Fruit fly (Drosophila melanogaster): Measurements from ENCODE around the gene Gtpx.

The Gtpx gene

dm6 chr3L:3373994-3374623 is 48.0 kb downstream of the Gtpx start, which contains the start of the genes Ythdc1 and CG12010 (continued):
- TF ChIP-seq CG7987 (GFP tag; optimal IDR thresholded peaks at IDR 0.05) (peak; percentile 47), Neu2 (GFP tag; optimal IDR thresholded peaks at IDR 0.05; ENCODE audit: borderline replicate concordance) (peak; percentile 76), zf30C (GFP tag; optimal IDR thresholded peaks at IDR 0.05) (peak; percentile 49), CG6272 (GFP tag; IDR thresholded peaks at IDR 0.05) (no peak), Dbx (GFP tag; IDR thresholded peaks at IDR 0.05) (peak; percentile 53; the same call in 2 of the 3 replicates), CG15011 (GFP tag; optimal IDR thresholded peaks at IDR 0.05) (no peak), chinmo (GFP tag; IDR thresholded peaks at IDR 0.05; ENCODE audit: partially characterized antibody) (peak; percentile 95), CG14860 (GFP tag; IDR thresholded peaks at IDR 0.05; ENCODE audit: partially characterized antibody) (peak; percentile 92), grau (tag; optimal IDR thresholded peaks at IDR 0.05) (no peak), gsb-n (tag; optimal IDR thresholded peaks at IDR 0.05) (no peak), CG15269 (tag; optimal IDR thresholded peaks at IDR 0.05) (no peak), Abd-B (GFP tag; optimal IDR thresholded peaks at IDR 0.05) (no peak), CG12071 (GFP tag; optimal IDR thresholded peaks at IDR 0.05) (no peak), CG2678 (tag; optimal IDR thresholded peaks at IDR 0.05) (no peak), CG15696 (tag; optimal IDR thresholded peaks at IDR 0.05) (no peak), CG3065 (GFP tag; optimal IDR thresholded peaks at IDR 0.05) (no peak), E2f2 (GFP tag; IDR thresholded peaks at IDR 0.05) (peak; percentile 65), Sry-β (GFP tag; optimal IDR thresholded peaks at IDR 0.05) (peak; percentile 83), sqz (GFP tag; optimal IDR thresholded peaks at IDR 0.05) (no peak), phol (tag; optimal IDR thresholded peaks at IDR 0.05) (peak; percentile 88), CG10654 (GFP tag; optimal IDR thresholded peaks at IDR 0.05) (no peak), CG12391 (tag; optimal IDR thresholded peaks at IDR 0.05) (peak; percentile 7), stwl (tag; optimal IDR thresholded peaks at IDR 0.05) (peak; percentile 77), CG13287 (GFP tag; IDR thresholded peaks at IDR 0.05; ENCODE audit: partially characterized antibody) (peak; percentile 90), Fer1 (GFP tag; optimal IDR thresholded peaks at IDR 0.05) (peak; percentile 38), CG31441 (GFP tag; IDR thresholded peaks at IDR 0.05) (no peak), CG12219 (GFP tag; optimal IDR thresholded peaks at IDR 0.05) (no peak), Dref (GFP tag; IDR thresholded peaks at IDR 0.05) (peak; percentile 96), CG2712 (tag; optimal IDR thresholded peaks at IDR 0.05) (peak; percentile 55), amos (GFP tag; IDR thresholded peaks at IDR 0.05; ENCODE audit: partially characterized antibody) (peak; percentile 92), abd-A (tag; optimal IDR thresholded peaks at IDR 0.05) (no peak), Opbp (GFP tag; IDR thresholded peaks at IDR 0.05; ENCODE audit: partially characterized antibody) (peak; percentile 93), corto (GFP tag; optimal IDR thresholded peaks at IDR 0.05) (no peak), CG11560 (tag; IDR thresholded peaks at IDR 0.05) (peak; percentile 72; the same call in 1 of the 3 replicates), CG2129 (GFP tag; IDR thresholded peaks at IDR 0.05; ENCODE audit: partially characterized antibody) (peak; percentile 68), CG14965 (GFP tag; optimal IDR thresholded peaks at IDR 0.05; ENCODE audit: borderline replicate concordance) (no peak), CG17912 (GFP tag; optimal IDR thresholded peaks at IDR 0.05) (peak; percentile 23), zen (tag; optimal IDR thresholded peaks at IDR 0.05) (peak; percentile 2), Tbp (GFP tag; optimal IDR thresholded peaks at IDR 0.05) (peak; percentile 13), exex (tag; optimal IDR thresholded peaks at IDR 0.05) (no peak), chn (GFP tag; optimal IDR thresholded peaks at IDR 0.05) (no peak), Trl (optimal IDR thresholded peaks at IDR 0.05) (no peak), Trl (GFP tag; optimal IDR thresholded peaks at IDR 0.05) (no peak), Meics (GFP tag; optimal IDR thresholded peaks at IDR 0.05) (no peak), CG4820 (GFP tag; optimal IDR thresholded peaks at IDR 0.05) (no peak), CHES-1-like (GFP tag; optimal IDR thresholded peaks at IDR 0.05) (peak; percentile 91), CG18619 (GFP tag; optimal IDR thresholded peaks at IDR 0.05) (peak; percentile 10), cg (GFP tag; optimal IDR thresholded peaks at IDR 0.05) (peak; percentile 86), sna (GFP tag; IDR thresholded peaks at IDR 0.05; ENCODE audit: partially characterized antibody) (peak; percentile 85)
